Worm (Caenorhabditis elegans) whole organism, early embryonic: Measurements from ENCODE around the gene rpb-2.
"Not testable (repeated sequence)": the region's sequence is repeated elsewhere in the genome, so short reads cannot be mapped to it uniquely, and the experiment has no call there.

Experiments
- B0310.2 ChIP-seq: sonication (generic microtip); optimal IDR thresholded peaks from 2 replicates; lab custom pipeline; 2016; ENCODE audit warnings: mild to moderate bottlenecking, missing genetic modification characterization, missing compliant biosample characterization
- F13C5.2 ChIP-seq: sonication (generic microtip); optimal IDR thresholded peaks from 2 replicates; lab custom pipeline; 2017; ENCODE audit warnings: mild to moderate bottlenecking, missing genetic modification characterization, inconsistent platforms, missing compliant biosample characterization
- aly-1 ChIP-seq: sonication (generic microtip); optimal IDR thresholded peaks from 2 replicates; lab custom pipeline; 2016; ENCODE audit warnings: missing genetic modification characterization, missing compliant biosample characterization
- ama-1 ChIP-seq: fragments of 150-350 bp; optimal IDR thresholded peaks from 2 replicates; lab custom pipeline; 2014
- ceh-13 ChIP-seq: fragments of 200-800 bp; sonication (Bioruptor generic); optimal IDR thresholded peaks from 2 replicates; lab custom pipeline; 2018; ENCODE audit warnings: mild to moderate bottlenecking, missing genetic modification characterization, missing compliant biosample characterization
- ceh-36 ChIP-seq: sonication (generic microtip); optimal IDR thresholded peaks from 2 replicates; lab custom pipeline; 2016; ENCODE audit warnings: missing genetic modification characterization, inconsistent platforms, missing compliant biosample characterization
- ets-7 ChIP-seq: sonication (generic microtip); optimal IDR thresholded peaks from 2 replicates; lab custom pipeline; 2016; ENCODE audit warnings: missing genotype, missing genetic modification characterization, missing compliant biosample characterization
- flt-1 ChIP-seq: fragments of 200-800 bp; sonication (Bioruptor generic); IDR thresholded peaks from 2 replicates; pipeline ENCODE4 v1.3.6; 2022; ENCODE audit warnings: missing genetic modification characterization, missing compliant biosample characterization
- hmbx-1 ChIP-seq: sonication (generic microtip); optimal IDR thresholded peaks from 2 replicates; lab custom pipeline; 2016; ENCODE audit warnings: mild to moderate bottlenecking, missing genetic modification characterization, missing compliant biosample characterization
- hmg-4 ChIP-seq: fragments of 200-800 bp; sonication (Bioruptor generic); optimal IDR thresholded peaks from 2 replicates; lab custom pipeline; 2018; ENCODE audit warnings: mild to moderate bottlenecking, missing genetic modification characterization, missing compliant biosample characterization
- hnd-1 ChIP-seq: sonication (generic microtip); optimal IDR thresholded peaks from 2 replicates; lab custom pipeline; 2016; ENCODE audit warnings: missing genetic modification characterization, missing compliant biosample characterization
- pes-1 ChIP-seq: fragments of 200-800 bp; sonication (Bioruptor generic); IDR thresholded peaks from 2 replicates; pipeline ENCODE4 v1.3.6; 2022; ENCODE audit warnings: missing genetic modification reagents, missing genetic modification characterization, missing compliant biosample characterization
- scrt-1 ChIP-seq: fragments of 200-800 bp; sonication (Bioruptor generic); IDR thresholded peaks from 2 replicates; pipeline ENCODE4 v1.3.6; 2022; ENCODE audit warnings: missing genetic modification characterization, missing compliant biosample characterization
- sea-1 ChIP-seq: fragments of 200-800 bp; sonication (Bioruptor generic); conservative IDR thresholded peaks from 2 replicates; pipeline ENCODE4 v1.3.6; 2022; ENCODE audit warnings: missing genetic modification characterization, missing compliant biosample characterization
- tbx-11 ChIP-seq: fragments of 200-800 bp; sonication (Bioruptor generic); IDR thresholded peaks from 2 replicates; pipeline ENCODE4 v1.3.6; 2022; ENCODE audit warnings: missing genetic modification characterization, missing compliant biosample characterization
- tbx-37 ChIP-seq: fragments of 200-800 bp; sonication (Bioruptor generic); conservative IDR thresholded peaks from 2 replicates; pipeline ENCODE4 v1.3.6; 2022; ENCODE audit warnings: missing genetic modification reagents, missing genetic modification characterization, missing compliant biosample characterization
- tra-4 ChIP-seq: sonication (generic microtip); optimal IDR thresholded peaks from 2 replicates; lab custom pipeline; 2017; ENCODE audit warnings: missing genetic modification characterization, missing compliant biosample characterization

Gene rpb-2

DNA sequence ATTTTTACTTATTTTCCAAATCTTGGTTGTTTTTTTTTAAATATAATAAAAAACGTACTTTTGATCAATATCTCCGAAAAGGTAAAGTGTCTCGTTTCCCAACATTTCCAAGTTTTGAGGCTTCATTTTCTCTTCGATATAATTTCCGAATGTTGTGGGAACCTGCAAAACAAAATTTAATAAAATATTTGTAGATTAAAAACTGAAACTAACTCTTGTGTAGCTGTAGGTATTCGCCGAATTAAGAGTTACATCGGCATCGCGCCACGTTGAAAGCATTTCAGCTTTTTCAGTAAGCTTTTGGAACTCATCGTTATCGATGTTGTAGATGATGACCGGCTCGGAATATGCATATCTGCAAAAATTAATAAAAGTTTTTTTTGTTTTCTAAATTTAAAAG lies 23.0 kb downstream of the rpb-2 start, which contains the start of gene vps-22:
vps-22 (minus strand) TSS at position 101 of the 400 bp plus-strand sequence.
- no peak for TF ChIP-seq tra-4 (tag; lab: Kevin White, UChicago)
- no peak for TF ChIP-seq F13C5.2
- TF ChIP-seq flt-1 (GFP tag; lab: Robert Waterston, UW), result no peak
- no peak for TF ChIP-seq sea-1 (GFP tag; lab: Robert Waterston, UW)
- no peak for TF ChIP-seq B0310.2 (tag; lab: Kevin White, UChicago)
- TF ChIP-seq hmg-4 (GFP tag; lab: Kevin White, UChicago), result no peak
- no peak for TF ChIP-seq ets-7 (tag; lab: Kevin White, UChicago)
- no peak for TF ChIP-seq ama-1 (lab: Kevin White, UChicago)
- no peak for TF ChIP-seq tbx-11 (GFP tag; lab: Robert Waterston, UW)
- no peak for TF ChIP-seq aly-1
- TF ChIP-seq pes-1 (GFP tag; lab: Robert Waterston, UW), result no peak
- no peak for TF ChIP-seq hnd-1 (tag; lab: Kevin White, UChicago)

DNA sequence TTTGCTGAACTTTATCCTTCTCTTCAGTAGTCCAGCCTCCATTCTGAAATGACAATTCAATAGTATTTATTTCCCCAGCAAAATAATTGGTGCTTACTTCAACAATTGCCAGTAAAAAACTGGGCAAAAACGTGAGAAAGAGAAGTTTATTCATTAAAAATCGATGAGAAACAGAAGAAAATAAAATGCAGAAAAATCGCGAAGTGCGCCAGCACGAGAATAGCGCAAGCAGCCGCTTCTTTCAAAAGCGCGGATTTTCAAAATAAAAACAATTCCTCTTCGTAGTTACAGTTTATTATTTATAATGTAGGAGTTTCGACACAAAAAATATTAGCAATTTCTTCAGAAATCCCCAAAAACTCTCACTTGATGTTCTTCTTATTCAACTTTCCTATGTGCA lies 23.5 kb downstream of the rpb-2 start, which contains the start of gene C27F2.9:
C27F2.9 (minus strand) TSS at position 159 of the 400 bp plus-strand sequence.
- TF ChIP-seq aly-1, result no peak
- TF ChIP-seq ceh-36 (tag; lab: Kevin White, UChicago), result no peak
- 0 out of 2 replicates have a peak, but pooled peaks have one; percentile 14 for TF ChIP-seq sea-1 (GFP tag; lab: Robert Waterston, UW)
- no peak for TF ChIP-seq B0310.2 (tag; lab: Kevin White, UChicago)
- TF ChIP-seq pes-1 (GFP tag; lab: Robert Waterston, UW), result peak; percentile 67
- TF ChIP-seq tra-4 (tag; lab: Kevin White, UChicago), result no peak
- TF ChIP-seq ceh-13 (GFP tag; lab: Kevin White, UChicago), result no peak
- TF ChIP-seq ama-1 (lab: Kevin White, UChicago), result no peak
- peak; percentile 1 for TF ChIP-seq ets-7 (tag; lab: Kevin White, UChicago)
- TF ChIP-seq tbx-37 (GFP tag; lab: Robert Waterston, UW), result no peak
- TF ChIP-seq flt-1 (GFP tag; lab: Robert Waterston, UW), result no peak
- TF ChIP-seq scrt-1 (GFP tag; lab: Robert Waterston, UW), result no peak
- TF ChIP-seq hnd-1 (tag; lab: Kevin White, UChicago), result no peak
- no peak for TF ChIP-seq hmg-4 (GFP tag; lab: Kevin White, UChicago)
- no peak for TF ChIP-seq hmbx-1 (tag; lab: Kevin White, UChicago)
- 0 out of 2 replicates have a peak, but pooled peaks have one; percentile 5 for TF ChIP-seq tbx-11 (GFP tag; lab: Robert Waterston, UW)
- peak; percentile 91 for TF ChIP-seq F13C5.2

DNA sequence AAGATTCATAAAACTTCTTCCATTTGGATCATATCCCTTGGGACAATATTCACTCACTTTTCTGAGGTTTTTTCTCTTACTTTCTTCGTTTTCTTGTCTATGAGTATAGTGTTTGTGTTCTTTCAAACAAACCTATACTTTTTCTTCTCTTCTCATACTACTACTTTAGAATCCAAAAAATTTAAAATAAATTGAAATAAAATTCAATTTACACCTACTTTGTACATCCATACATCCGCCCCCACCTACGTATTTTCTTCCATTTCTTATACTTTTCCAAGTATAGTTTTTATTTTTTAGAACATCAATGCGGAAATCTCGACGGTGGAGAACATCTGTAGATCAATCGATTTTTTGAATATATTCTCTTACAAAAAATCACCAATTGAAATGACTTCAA lies 25.9 kb downstream of the rpb-2 start, which contains the start of gene nca-2:
nca-2 (plus strand) TSS at position 301 of the 400 bp plus-strand sequence.
- no peak for TF ChIP-seq F13C5.2

DNA sequence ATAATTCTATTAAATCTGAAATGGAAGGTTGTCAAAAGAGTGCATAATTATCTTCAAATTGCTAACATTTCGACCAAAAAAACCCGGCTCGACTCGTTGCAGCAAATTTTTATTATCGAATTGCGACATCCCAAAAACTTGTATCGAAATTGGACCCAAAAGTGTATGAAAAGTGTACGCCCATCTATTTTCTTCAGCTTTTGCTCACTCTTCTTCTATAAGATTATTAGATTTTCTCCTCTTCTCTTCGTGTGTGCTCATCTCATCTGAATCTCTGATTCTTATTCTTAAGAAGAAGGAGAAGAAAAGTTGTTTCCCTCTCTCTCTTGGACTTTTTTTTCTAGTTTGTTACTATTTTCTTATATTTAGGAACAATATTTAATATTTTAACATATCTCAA lies 27.9 kb downstream of the rpb-2 start:
- TF ChIP-seq tbx-37 (GFP tag; lab: Robert Waterston, UW) (no peak), hnd-1 (tag; lab: Kevin White, UChicago) (no peak), F13C5.2 (no peak), B0310.2 (tag; lab: Kevin White, UChicago) (no peak), tra-4 (tag; lab: Kevin White, UChicago) (no peak), pes-1 (GFP tag; lab: Robert Waterston, UW) (no peak)

DNA sequence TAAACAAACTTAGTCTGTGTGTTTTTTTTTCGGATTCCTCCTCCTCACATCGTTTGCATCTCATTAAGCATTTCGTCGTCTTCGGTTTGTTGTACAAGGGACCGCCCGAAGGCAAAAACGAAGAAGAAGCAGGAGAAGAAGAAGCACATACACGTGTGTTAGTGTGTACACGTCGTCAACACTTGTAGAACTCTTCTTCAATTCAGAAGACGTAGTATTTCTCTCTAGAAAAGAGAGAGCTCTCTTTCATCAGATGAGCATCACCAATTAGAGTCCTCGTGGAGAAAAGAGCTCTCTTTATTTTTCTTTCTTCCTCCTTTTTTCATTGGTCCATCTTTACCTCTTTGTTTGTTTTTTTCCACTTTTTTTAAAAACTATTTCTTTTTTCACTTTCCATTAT lies 28.8 kb downstream of the rpb-2 start:
- no peak for TF ChIP-seq scrt-1 (GFP tag; lab: Robert Waterston, UW)
- no peak for TF ChIP-seq ets-7 (tag; lab: Kevin White, UChicago)
- TF ChIP-seq sea-1 (GFP tag; lab: Robert Waterston, UW), result no peak
- TF ChIP-seq pes-1 (GFP tag; lab: Robert Waterston, UW), result no peak
- no peak for TF ChIP-seq ama-1 (lab: Kevin White, UChicago)
- TF ChIP-seq ceh-36 (tag; lab: Kevin White, UChicago), result no peak
- no peak for TF ChIP-seq B0310.2 (tag; lab: Kevin White, UChicago)
- no peak for TF ChIP-seq ceh-13 (GFP tag; lab: Kevin White, UChicago)
- no peak for TF ChIP-seq hmg-4 (GFP tag; lab: Kevin White, UChicago)
- no peak for TF ChIP-seq tbx-37 (GFP tag; lab: Robert Waterston, UW)
- no peak for TF ChIP-seq hmbx-1 (tag; lab: Kevin White, UChicago)
- no peak for TF ChIP-seq tbx-11 (GFP tag; lab: Robert Waterston, UW)
- no peak for TF ChIP-seq flt-1 (GFP tag; lab: Robert Waterston, UW)

DNA sequence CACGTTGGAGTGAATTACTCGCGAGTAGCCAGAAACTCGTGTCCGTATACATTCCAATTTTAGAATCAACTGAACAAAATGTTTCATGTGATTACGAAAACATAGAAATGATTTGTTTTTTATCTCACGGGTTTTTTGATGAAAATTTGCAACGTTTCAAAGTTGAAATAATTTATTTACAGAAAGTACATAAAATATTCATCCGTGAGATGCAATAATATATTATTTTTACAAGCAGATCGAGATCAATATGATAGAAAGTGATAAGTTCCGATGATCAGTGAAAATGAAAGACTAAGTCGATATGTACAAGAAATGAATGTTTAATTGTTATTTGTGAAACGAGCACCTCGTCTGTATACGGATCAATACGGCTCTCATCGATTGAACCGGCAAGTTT lies 41.0 kb downstream of the rpb-2 start, which contains the start of gene C27F2.6:
C27F2.6 (minus strand) TSS at position 101 of the 400 bp plus-strand sequence.
- not testable (repeated sequence) for TF ChIP-seq hmg-4 (GFP tag; lab: Kevin White, UChicago); pes-1 (GFP tag; lab: Robert Waterston, UW); tra-4 (tag; lab: Kevin White, UChicago)

DNA sequence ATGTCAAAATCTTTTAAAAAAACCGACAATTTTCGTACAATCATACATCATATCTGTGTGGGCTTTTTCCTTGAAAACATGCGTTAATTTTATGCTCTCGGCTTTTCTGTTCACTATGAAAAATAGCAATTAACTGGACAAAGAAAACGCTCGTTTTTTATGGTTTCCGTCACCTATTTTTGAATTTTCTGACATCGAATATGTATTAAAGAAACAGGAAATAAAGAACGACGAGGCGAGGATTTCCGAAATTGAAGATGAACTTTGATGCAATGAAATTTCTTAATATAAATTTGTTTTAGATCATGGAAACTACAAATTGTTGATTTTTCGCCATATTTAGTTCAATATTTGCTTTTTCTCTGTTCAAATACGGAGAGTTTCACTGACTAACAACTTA lies 44.6 kb downstream of the rpb-2 start:
- TF ChIP-seq flt-1 (GFP tag; lab: Robert Waterston, UW) (no peak), ets-7 (tag; lab: Kevin White, UChicago) (no peak), pes-1 (GFP tag; lab: Robert Waterston, UW) (no peak), hmg-4 (GFP tag; lab: Kevin White, UChicago) (no peak), scrt-1 (GFP tag; lab: Robert Waterston, UW) (no peak), tra-4 (tag; lab: Kevin White, UChicago) (no peak), tbx-11 (GFP tag; lab: Robert Waterston, UW) (no peak), F13C5.2 (no peak), sea-1 (GFP tag; lab: Robert Waterston, UW) (no peak), hmbx-1 (tag; lab: Kevin White, UChicago) (no peak)
